Comparison of ENCODE assay signal across 1 worm cellular context in the genomic region with DNA sequence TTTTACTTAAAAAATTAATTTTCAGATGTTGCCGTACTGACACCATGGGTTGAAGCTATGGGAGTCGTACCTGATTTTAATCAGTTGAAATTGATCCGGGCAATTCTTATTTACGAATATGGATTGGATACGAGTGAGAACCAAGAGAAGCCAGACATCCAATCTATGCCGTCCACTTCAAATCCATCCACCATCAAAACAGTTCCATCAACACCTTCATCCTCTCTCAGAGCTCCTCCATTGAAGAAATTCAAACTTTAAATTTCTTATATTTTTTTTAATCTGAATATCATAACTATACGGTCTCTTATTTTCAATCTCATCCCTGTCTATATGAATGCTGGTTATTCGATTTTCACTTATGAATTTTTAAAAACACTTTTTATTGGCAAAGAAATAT.
TF ChIP-seq lines count a peak whose summit lies in the region.

No protein-coding gene starts in this region.

TF ChIP-seq in whole organism, young adult, 124 proteins besides CTCF, POLR2A, EP300 and RAD21 (continued from another document):
- no peak for TF ChIP-seq F37B4.10 (GFP tag; IDR thresholded peaks at IDR 0.05; lab: Robert Waterston, UW)
- TF ChIP-seq pbrm-1 (GFP tag; IDR thresholded peaks at IDR 0.05; lab: Robert Waterston, UW), result 0 out of 2 replicates have a peak, but pooled peaks have one; percentile 32
- TF ChIP-seq sptf-2 (GFP tag; optimal IDR thresholded peaks at IDR 0.05; lab: Kevin White, UChicago), result no peak
- TF ChIP-seq lsl-1 (GFP tag; optimal IDR thresholded peaks at IDR 0.05; lab: Kevin White, UChicago), result no peak
- TF ChIP-seq nfya-2 (GFP tag; IDR thresholded peaks at IDR 0.05; lab: Robert Waterston, UW), result no peak
- peak; percentile 75 for TF ChIP-seq ama-1 (optimal IDR thresholded peaks at IDR 0.05; lab: Kevin White, UChicago)
- no peak for TF ChIP-seq ama-1 (GFP tag; optimal IDR thresholded peaks at IDR 0.05; lab: Kevin White, UChicago)
- TF ChIP-seq F52B5.7 (tag; optimal IDR thresholded peaks at IDR 0.05; lab: Kevin White, UChicago), result no peak
- TF ChIP-seq F57A8.1 (GFP tag; optimal IDR thresholded peaks at IDR 0.05; lab: Kevin White, UChicago), result no peak
- no peak for TF ChIP-seq madf-3 (GFP tag; IDR thresholded peaks at IDR 0.05; lab: Robert Waterston, UW)
- TF ChIP-seq egl-18 (GFP tag; IDR thresholded peaks at IDR 0.05; lab: Robert Waterston, UW), result no peak
- peak; percentile 73 for TF ChIP-seq nfyb-1 (GFP tag; IDR thresholded peaks at IDR 0.05; lab: Robert Waterston, UW)
- no peak for TF ChIP-seq madf-6 (GFP tag; IDR thresholded peaks at IDR 0.05; lab: Robert Waterston, UW)
- no peak for TF ChIP-seq aptf-3 (GFP tag; IDR thresholded peaks at IDR 0.05; lab: Robert Waterston, UW)
- TF ChIP-seq hlh-12 (tag; optimal IDR thresholded peaks at IDR 0.05; lab: Kevin White, UChicago), result no peak
- TF ChIP-seq bed-2 (GFP tag; IDR thresholded peaks at IDR 0.05; lab: Robert Waterston, UW), result no peak
- TF ChIP-seq lin-40 (tag; optimal IDR thresholded peaks at IDR 0.05; lab: Kevin White, UChicago), result no peak
- TF ChIP-seq aptf-2 (GFP tag; conservative IDR thresholded peaks at IDR 0.05; lab: Robert Waterston, UW), result no peak
- no peak for TF ChIP-seq nhr-80 (tag; optimal IDR thresholded peaks at IDR 0.05; lab: Kevin White, UChicago)
- TF ChIP-seq mxl-1 (tag; optimal IDR thresholded peaks at IDR 0.05; lab: Kevin White, UChicago), result no peak
- no peak for TF ChIP-seq hmg-20 (GFP tag; IDR thresholded peaks at IDR 0.05; lab: Robert Waterston, UW)
- no peak for TF ChIP-seq ceh-91 (GFP tag; IDR thresholded peaks at IDR 0.05; lab: Robert Waterston, UW)
- TF ChIP-seq tlf-1 (GFP tag; optimal IDR thresholded peaks at IDR 0.05; lab: Kevin White, UChicago), result peak; percentile 28
- TF ChIP-seq hlh-26 (GFP tag; conservative IDR thresholded peaks at IDR 0.05; lab: Robert Waterston, UW), result no peak
- TF ChIP-seq F55B11.4 (tag; optimal IDR thresholded peaks at IDR 0.05; lab: Kevin White, UChicago; ENCODE audit: borderline replicate concordance, insufficient read depth), result no peak
- TF ChIP-seq hmg-1.2 (GFP tag; IDR thresholded peaks at IDR 0.05; lab: Robert Waterston, UW), result peak; percentile 26; the same call in 1 of the 2 replicates
- no peak for TF ChIP-seq sea-2 (GFP tag; IDR thresholded peaks at IDR 0.05; lab: Robert Waterston, UW)
- TF ChIP-seq mes-4 (tag; optimal IDR thresholded peaks at IDR 0.05; lab: Kevin White, UChicago), result no peak
- no peak for TF ChIP-seq atf-7 (tag; optimal IDR thresholded peaks at IDR 0.05; lab: Kevin White, UChicago)
- TF ChIP-seq hsf-1 (GFP tag; IDR thresholded peaks at IDR 0.05; lab: Robert Waterston, UW), result no peak
- 0 out of 2 replicates have a peak, but pooled peaks have one; percentile 7 for TF ChIP-seq C17E4.6 (GFP tag; IDR thresholded peaks at IDR 0.05; lab: Robert Waterston, UW)
- no peak for TF ChIP-seq bed-1 (GFP tag; IDR thresholded peaks at IDR 0.05; lab: Robert Waterston, UW)
- TF ChIP-seq C06A6.2 (GFP tag; conservative IDR thresholded peaks at IDR 0.05; lab: Robert Waterston, UW), result no peak
- no peak for TF ChIP-seq ztf-22 (GFP tag; optimal IDR thresholded peaks at IDR 0.05; lab: Kevin White, UChicago)
- TF ChIP-seq rec-8 (tag; optimal IDR thresholded peaks at IDR 0.05; lab: Kevin White, UChicago), result no peak
- no peak for TF ChIP-seq madf-8 (GFP tag; conservative IDR thresholded peaks at IDR 0.05; lab: Robert Waterston, UW)
- no peak for TF ChIP-seq F23B12.7 (tag; optimal IDR thresholded peaks at IDR 0.05; lab: Kevin White, UChicago; ENCODE audit: insufficient read depth)
- TF ChIP-seq hrde-1 (tag; optimal IDR thresholded peaks at IDR 0.05; lab: Kevin White, UChicago; ENCODE audit: borderline replicate concordance), result no peak
- no peak for TF ChIP-seq ZK185.1 (tag; optimal IDR thresholded peaks at IDR 0.05; lab: Kevin White, UChicago; ENCODE audit: poor library complexity, severe bottlenecking)
- TF ChIP-seq cebp-2 (GFP tag; IDR thresholded peaks at IDR 0.05; lab: Robert Waterston, UW), result no peak
- TF ChIP-seq Y79H2A.3 (GFP tag; conservative IDR thresholded peaks at IDR 0.05; lab: Robert Waterston, UW), result no peak
- TF ChIP-seq attf-5 (GFP tag; optimal IDR thresholded peaks at IDR 0.05; lab: Kevin White, UChicago), result no peak
- TF ChIP-seq sdz-38 (tag; optimal IDR thresholded peaks at IDR 0.05; lab: Kevin White, UChicago), result no peak
- no peak for TF ChIP-seq ztf-18 (tag; optimal IDR thresholded peaks at IDR 0.05; lab: Kevin White, UChicago)
- no peak for TF ChIP-seq D2030.7 (GFP tag; IDR thresholded peaks at IDR 0.05; lab: Robert Waterston, UW)
- 0 out of 2 replicates have a peak, but pooled peaks have one; percentile 18 for TF ChIP-seq dox-1 (GFP tag; IDR thresholded peaks at IDR 0.05; lab: Robert Waterston, UW)
- no peak for TF ChIP-seq akir-1 (GFP tag; optimal IDR thresholded peaks at IDR 0.05; lab: Kevin White, UChicago)
- no peak for TF ChIP-seq lin-54 (GFP tag; optimal IDR thresholded peaks at IDR 0.05; lab: Kevin White, UChicago)
- no peak for TF ChIP-seq T26A5.8 (tag; optimal IDR thresholded peaks at IDR 0.05; lab: Kevin White, UChicago)
- TF ChIP-seq ztf-3 (GFP tag; optimal IDR thresholded peaks at IDR 0.05; lab: Kevin White, UChicago), result no peak
- no peak for TF ChIP-seq athp-1 (tag; optimal IDR thresholded peaks at IDR 0.05; lab: Kevin White, UChicago)
- TF ChIP-seq madf-10 (tag; optimal IDR thresholded peaks at IDR 0.05; lab: Kevin White, UChicago), result no peak
- no peak for TF ChIP-seq snpc-1.3 (tag; optimal IDR thresholded peaks at IDR 0.05; lab: Kevin White, UChicago; ENCODE audit: insufficient read depth)
- TF ChIP-seq F22D6.2 (tag; optimal IDR thresholded peaks at IDR 0.05; lab: Kevin White, UChicago), result no peak
- TF ChIP-seq Y53F4B.3 (GFP tag; IDR thresholded peaks at IDR 0.05; lab: Robert Waterston, UW), result no peak
- no peak for TF ChIP-seq attf-3 (GFP tag; conservative IDR thresholded peaks at IDR 0.05; lab: Robert Waterston, UW)
- no peak for TF ChIP-seq die-1 (tag; optimal IDR thresholded peaks at IDR 0.05; lab: Kevin White, UChicago)
- no peak for TF ChIP-seq tbx-9 (tag; optimal IDR thresholded peaks at IDR 0.05; lab: Kevin White, UChicago; ENCODE audit: borderline replicate concordance)
- no peak for TF ChIP-seq snpc-3.4 (tag; optimal IDR thresholded peaks at IDR 0.05; lab: Kevin White, UChicago)
- no peak for TF ChIP-seq zim-3 (tag; optimal IDR thresholded peaks at IDR 0.05; lab: Kevin White, UChicago)
- no peak for TF ChIP-seq B0336.3 (GFP tag; IDR thresholded peaks at IDR 0.05; lab: Robert Waterston, UW)
- TF ChIP-seq K11D2.4 (GFP tag; IDR thresholded peaks at IDR 0.05; lab: Robert Waterston, UW), result 0 out of 2 replicates have a peak, but pooled peaks have one; percentile 41
- no peak for TF ChIP-seq ceh-79 (tag; optimal IDR thresholded peaks at IDR 0.05; lab: Kevin White, UChicago)
- no peak for TF ChIP-seq Y56A3A.18 (GFP tag; IDR thresholded peaks at IDR 0.05; lab: Robert Waterston, UW)
- no peak for TF ChIP-seq snpc-1.1 (tag; optimal IDR thresholded peaks at IDR 0.05; lab: Kevin White, UChicago; ENCODE audit: insufficient read depth)
- no peak for TF ChIP-seq somi-1 (GFP tag; optimal IDR thresholded peaks at IDR 0.05; lab: Kevin White, UChicago)
- TF ChIP-seq nhr-179 (tag; optimal IDR thresholded peaks at IDR 0.05; lab: Kevin White, UChicago), result no peak
- TF ChIP-seq F39B2.1 (GFP tag; IDR thresholded peaks at IDR 0.05; lab: Robert Waterston, UW), result no peak
- no peak for TF ChIP-seq let-526 (GFP tag; IDR thresholded peaks at IDR 0.05; lab: Robert Waterston, UW)
- TF ChIP-seq ekl-4 (GFP tag; IDR thresholded peaks at IDR 0.05; lab: Robert Waterston, UW), result peak; percentile 60
- TF ChIP-seq F57C9.4 (tag; optimal IDR thresholded peaks at IDR 0.05; lab: Kevin White, UChicago), result no peak
